Worm (Caenorhabditis elegans) whole organism, young adult: ENCODE measurements around the gene slc-17.3.

Experiments used
- B0019.2 ChIP-seq: fragments of 200-800 bp; sonication (Bioruptor generic); conservative IDR thresholded peaks from 2 replicates; pipeline ENCODE4 v1.3.6; 2022; ENCODE audit warnings: missing genetic modification reagents, missing genetic modification characterization, missing compliant biosample characterization
- D2030.7 ChIP-seq: fragments of 200-800 bp; sonication (Bioruptor generic); IDR thresholded peaks from 2 replicates; pipeline ENCODE4 v1.3.6; 2022; ENCODE audit warnings: missing genetic modification reagents, missing genetic modification characterization, missing compliant biosample characterization
- F57A8.1 ChIP-seq: fragments of 200-800 bp; sonication (Bioruptor generic); optimal IDR thresholded peaks from 2 replicates; lab custom pipeline; 2018; ENCODE audit warnings: mild to moderate bottlenecking, missing genetic modification characterization, moderate library complexity, missing compliant biosample characterization
- Y53F4B.3 ChIP-seq: fragments of 200-800 bp; sonication (Bioruptor generic); IDR thresholded peaks from 2 replicates; pipeline ENCODE4 v1.3.6; 2022; ENCODE audit warnings: missing genetic modification reagents, missing genetic modification characterization, missing compliant biosample characterization
- Y79H2A.3 ChIP-seq: fragments of 200-800 bp; sonication (Bioruptor generic); conservative IDR thresholded peaks from 2 replicates; pipeline ENCODE4 v1.3.6; 2022; ENCODE audit warnings: missing genetic modification reagents, missing genetic modification characterization, missing compliant biosample characterization
- ama-1 ChIP-seq, 3 experiments: fragments of 150-350 bp in 1 of 3; sonication (generic microtip) in 2 of 3; optimal IDR thresholded peaks; 2 replicates each; lab custom pipeline; 2014 to 2018; ENCODE audit warnings: missing biosample characterization in 2 of 3, missing genetic modification characterization in 2 of 3, missing genetic modification reagents in 2 of 3
- dpl-1 ChIP-seq: fragments of 150-350 bp; optimal IDR thresholded peaks from 2 replicates; lab custom pipeline; 2014; ENCODE audit warnings: missing biosample characterization, missing genetic modification reagents, missing genetic modification characterization
- gei-17 ChIP-seq: fragments of 200-800 bp; sonication (Bioruptor generic); optimal IDR thresholded peaks from 2 replicates; lab custom pipeline; 2018; ENCODE audit warnings: mild to moderate bottlenecking, missing genetic modification characterization, missing compliant biosample characterization
- him-1 ChIP-seq: sonication (generic microtip); optimal IDR thresholded peaks from 2 replicates; lab custom pipeline; 2016; ENCODE audit warnings: missing genotype, missing genetic modification reagents, missing genetic modification characterization, missing compliant biosample characterization
- mcd-1 ChIP-seq: fragments of 200-800 bp; sonication (Bioruptor generic); IDR thresholded peaks from 2 replicates; pipeline ENCODE4 v1.3.6; 2022; ENCODE audit warnings: missing genetic modification reagents, missing genetic modification characterization, missing compliant biosample characterization
- mxl-1 ChIP-seq: sonication (generic microtip); optimal IDR thresholded peaks from 2 replicates; lab custom pipeline; 2016; ENCODE audit warnings: missing genetic modification characterization, missing compliant biosample characterization
- pha-4 ChIP-seq: fragments of 150-350 bp; sonication (generic microtip); optimal IDR thresholded peaks from 2 replicates; lab custom pipeline; 2014; ENCODE audit warnings: missing biosample characterization, missing genetic modification reagents, missing genetic modification characterization
- unc-130 ChIP-seq: sonication (generic microtip); optimal IDR thresholded peaks from 2 replicates; lab custom pipeline; 2016; ENCODE audit warnings: missing genetic modification reagents, missing genetic modification characterization, missing compliant biosample characterization

DNA sequence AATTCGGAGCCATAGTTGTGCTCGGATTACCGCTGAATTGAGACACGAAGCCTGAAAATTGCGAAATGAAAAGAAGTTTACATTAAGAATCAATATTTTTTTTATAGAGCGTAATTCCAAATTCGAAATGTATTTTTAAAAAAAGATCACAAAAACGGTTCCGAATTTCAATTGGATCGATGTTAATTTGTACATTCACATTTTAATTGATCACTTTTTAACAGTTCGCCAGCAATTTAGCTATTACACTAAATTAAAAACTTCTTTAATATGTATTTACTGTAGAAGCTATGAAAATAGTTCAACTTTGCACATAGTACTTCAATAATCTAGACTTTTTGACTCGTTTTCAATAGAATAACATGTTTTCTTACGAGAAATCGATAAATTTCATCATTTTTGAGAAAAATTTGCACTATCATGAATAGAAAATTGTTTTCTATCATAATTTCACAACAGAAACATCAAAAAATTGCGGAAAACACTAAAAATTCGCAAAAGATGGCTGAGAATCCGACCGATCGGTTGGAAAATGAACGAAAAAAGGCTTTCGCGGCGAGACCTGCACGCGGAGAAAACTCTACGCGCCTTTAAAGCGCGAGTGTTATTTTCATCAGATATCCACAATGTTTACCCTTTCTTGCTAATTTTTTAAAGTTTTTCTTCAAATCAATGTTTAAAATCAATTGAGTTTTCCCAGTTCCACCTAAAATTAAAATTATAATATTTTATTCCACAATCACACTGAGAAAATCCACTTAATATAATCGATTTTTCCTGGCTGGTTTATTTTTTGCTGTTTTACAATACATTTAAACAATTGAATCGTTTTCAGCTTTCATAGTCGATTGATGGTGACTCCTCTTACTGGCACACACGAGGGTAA lies 36.3 kb downstream of the slc-17.3 start, which contains the start of the genes egl-45 and kcmf-1:
- no peak for TF ChIP-seq Y53F4B.3
- no peak for TF ChIP-seq pha-4 (tag; lab: Kevin White, UChicago)
- no peak for TF ChIP-seq B0019.2 (GFP tag; lab: Robert Waterston, UW)
- no peak for TF ChIP-seq him-1 (tag; lab: Kevin White, UChicago)
- no peak for TF ChIP-seq gei-17 (GFP tag; lab: Kevin White, UChicago)
- TF ChIP-seq mcd-1 (GFP tag; lab: Robert Waterston, UW), result no peak
- TF ChIP-seq mxl-1, result no peak
- TF ChIP-seq F57A8.1 (GFP tag; lab: Kevin White, UChicago), result no peak
- no peak for TF ChIP-seq unc-130
- no peak for TF ChIP-seq dpl-1 (GFP tag; lab: Kevin White, UChicago)
- no peak for TF ChIP-seq ama-1 (optimal IDR thresholded peaks at IDR 0.05; lab: Kevin White, UChicago)
- no peak for TF ChIP-seq ama-1 (GFP tag; optimal IDR thresholded peaks at IDR 0.05; lab: Kevin White, UChicago)
- no peak for TF ChIP-seq D2030.7 (GFP tag; lab: Robert Waterston, UW)
- no peak for TF ChIP-seq Y79H2A.3 (GFP tag; lab: Robert Waterston, UW)
